Worm (Caenorhabditis elegans): ENCODE measurements around the gene M163.11.
"Not testable (repeated sequence)": the region's sequence is repeated elsewhere in the genome, so short reads cannot be mapped to it uniquely, and the experiment has no call there.

DNA sequence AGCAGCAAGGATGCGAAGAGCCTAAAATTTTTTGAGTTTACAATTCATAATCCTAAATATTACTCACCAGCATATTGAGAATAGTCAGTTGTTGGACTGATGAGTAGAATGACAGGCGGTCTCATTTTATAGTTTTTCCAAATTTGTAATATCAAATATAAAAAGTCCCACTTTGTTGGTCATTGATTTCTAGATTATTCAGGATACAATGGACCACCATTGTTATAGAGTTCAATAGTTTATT is 45.8 kb downstream of the M163.11 start, which contains the start of gene nspc-17:
- TF ChIP-seq flt-1 (GFP tag; IDR thresholded peaks at IDR 0.05); ref-1 (GFP tag; conservative IDR thresholded peaks at IDR 0.05); klf-2 (GFP tag; conservative IDR thresholded peaks at IDR 0.05); med-1 (GFP tag; optimal IDR thresholded peaks at IDR 0.05; ENCODE audit: insufficient read depth): not testable (repeated sequence)

Measured in whole organism, midembryonic.